Worm (Caenorhabditis elegans) whole organism, L2 larva: ENCODE data around the gene srz-83.

Experiments
- ZK546.5 ChIP-seq: sonication (generic microtip); optimal IDR thresholded peaks from 2 replicates; lab custom pipeline; 2017; ENCODE audit warnings: missing biosample characterization, missing genetic modification characterization
- aly-2 ChIP-seq: fragments of 150-350 bp; optimal IDR thresholded peaks from 2 replicates; lab custom pipeline; 2014; ENCODE audit warnings: missing biosample characterization, missing genetic modification characterization
- blmp-1 ChIP-seq: sonication (generic microtip); optimal IDR thresholded peaks from 2 replicates; lab custom pipeline; 2017; ENCODE audit warnings: missing genetic modification characterization, mild to moderate bottlenecking, missing compliant biosample characterization, antibody characterized with exemption, moderate library complexity; ENCODE audit not compliant: insufficient read depth
- elt-1 ChIP-seq: fragments of 150-350 bp; optimal IDR thresholded peaks from 2 replicates; lab custom pipeline; 2014; ENCODE audit warnings: missing biosample characterization, missing genetic modification characterization
- lin-39 ChIP-seq: fragments of 150-350 bp; optimal IDR thresholded peaks from 2 replicates; lab custom pipeline; 2014; ENCODE audit warnings: missing biosample characterization, missing genetic modification reagents, missing genetic modification characterization
- mab-5 ChIP-seq: fragments of 150-350 bp; optimal IDR thresholded peaks from 2 replicates; lab custom pipeline; 2014; ENCODE audit warnings: missing biosample characterization, missing genetic modification characterization
- nhr-11 ChIP-seq: fragments of 150-350 bp; optimal IDR thresholded peaks from 2 replicates; lab custom pipeline; 2014; ENCODE audit warnings: missing biosample characterization, missing genetic modification characterization
- skn-1 ChIP-seq: sonication (generic microtip); optimal IDR thresholded peaks from 2 replicates; lab custom pipeline; 2017; ENCODE audit warnings: missing biosample characterization, missing genetic modification characterization

ce11 chrIV:3532989-3533388 lies 28.7 kb downstream of the srz-83 start:
- TF ChIP-seq aly-2 (tag; lab: Kevin White, UChicago), result no peak
- TF ChIP-seq skn-1 (tag; lab: Kevin White, UChicago), result no peak
- no peak for TF ChIP-seq nhr-11 (tag; lab: Kevin White, UChicago)
- TF ChIP-seq blmp-1, result no peak
- no peak for TF ChIP-seq elt-1 (tag; lab: Kevin White, UChicago)
- TF ChIP-seq mab-5 (tag; lab: Kevin White, UChicago), result no peak
- TF ChIP-seq lin-39 (tag; lab: Kevin White, UChicago), result no peak
- no peak for TF ChIP-seq ZK546.5 (tag; lab: Kevin White, UChicago)
